Fruit fly (Drosophila melanogaster): ENCODE data around the gene CG15387.

CG15387 gene

DNA sequence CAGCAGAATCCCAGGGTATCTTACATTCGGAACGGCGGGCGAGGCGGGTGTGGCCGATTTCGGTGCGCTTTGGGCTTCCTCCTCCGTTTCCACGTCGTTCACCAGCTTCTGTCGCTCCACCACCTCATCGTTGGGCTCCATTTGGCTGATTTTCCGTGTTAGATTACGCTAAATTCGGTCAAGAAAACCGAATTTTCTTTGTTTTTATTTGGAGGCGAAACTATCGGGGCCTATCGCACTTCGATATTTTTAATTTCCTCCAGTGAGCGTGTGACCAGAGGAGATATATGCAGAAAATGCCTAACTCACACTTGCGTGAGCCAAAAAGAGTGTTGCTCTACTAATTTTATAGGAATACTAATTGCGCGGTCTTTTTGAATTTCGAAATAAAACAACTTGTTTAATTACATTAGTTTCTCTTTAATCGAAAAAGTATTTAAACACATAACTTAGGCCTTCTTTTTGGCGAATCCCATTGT lies 33.9 kb downstream of the CG15387 start, which contains the start of gene CG10874 (continued):
- TF ChIP-seq nmo (GFP tag; optimal IDR thresholded peaks at IDR 0.05), result peak; percentile 56
- TF ChIP-seq ase (GFP tag; IDR thresholded peaks at IDR 0.05), result no peak
- no peak for TF ChIP-seq ttk (GFP tag; IDR thresholded peaks at IDR 0.05)
- no peak for TF ChIP-seq ATbp (GFP tag; optimal IDR thresholded peaks at IDR 0.05)
- no peak for TF ChIP-seq klu (GFP tag; IDR thresholded peaks at IDR 0.05)
- TF ChIP-seq CG18476 (GFP tag; optimal IDR thresholded peaks at IDR 0.05), result no peak
- TF ChIP-seq CG13123 (GFP tag; optimal IDR thresholded peaks at IDR 0.05), result no peak
- no peak for TF ChIP-seq H2.0 (GFP tag; IDR thresholded peaks at IDR 0.05)
- no peak for TF ChIP-seq ind (GFP tag; optimal IDR thresholded peaks at IDR 0.05)
- TF ChIP-seq ro (GFP tag; IDR thresholded peaks at IDR 0.05), result no peak
- no peak for TF ChIP-seq trh (GFP tag; optimal IDR thresholded peaks at IDR 0.05)
- TF ChIP-seq CG15601 (tag; optimal IDR thresholded peaks at IDR 0.05), result peak; percentile 8
- peak; percentile 57 for TF ChIP-seq abd-A (tag; optimal IDR thresholded peaks at IDR 0.05)
- no peak for TF ChIP-seq CG8944 (GFP tag; optimal IDR thresholded peaks at IDR 0.05)
- no peak for TF ChIP-seq p53 (GFP tag; optimal IDR thresholded peaks at IDR 0.05)
- no peak for TF ChIP-seq Camta (GFP tag; optimal IDR thresholded peaks at IDR 0.05)
- TF ChIP-seq bab2 (GFP tag; optimal IDR thresholded peaks at IDR 0.05), result no peak
- no peak for TF ChIP-seq gcm (GFP tag; optimal IDR thresholded peaks at IDR 0.05)
- TF ChIP-seq dan (GFP tag; IDR thresholded peaks at IDR 0.05), result no peak
- TF ChIP-seq NK7.1 (GFP tag; optimal IDR thresholded peaks at IDR 0.05), result no peak
- no peak for TF ChIP-seq al (GFP tag; IDR thresholded peaks at IDR 0.05)
- no peak for TF ChIP-seq CG30403 (GFP tag; optimal IDR thresholded peaks at IDR 0.05)
- no peak for TF ChIP-seq Fer2 (tag; optimal IDR thresholded peaks at IDR 0.05)
- TF ChIP-seq CG8765 (GFP tag; IDR thresholded peaks at IDR 0.05), result no peak
- TF ChIP-seq Bgb (GFP tag; IDR thresholded peaks at IDR 0.05; ENCODE audit: partially characterized antibody), result no peak
- TF ChIP-seq hth (optimal IDR thresholded peaks at IDR 0.05), result no peak
- TF ChIP-seq CG7556 (GFP tag; optimal IDR thresholded peaks at IDR 0.05), result no peak
- TF ChIP-seq CG5180 (GFP tag; optimal IDR thresholded peaks at IDR 0.05), result no peak
- no peak for TF ChIP-seq prd (optimal IDR thresholded peaks at IDR 0.05)
- TF ChIP-seq prd (GFP tag; IDR thresholded peaks at IDR 0.05), result no peak
- no peak for TF ChIP-seq CG2120 (GFP tag; optimal IDR thresholded peaks at IDR 0.05)
- no peak for TF ChIP-seq Bteb2 (GFP tag; optimal IDR thresholded peaks at IDR 0.05)
- no peak for TF ChIP-seq Hsf (GFP tag; optimal IDR thresholded peaks at IDR 0.05)
- TF ChIP-seq Taf1 (GFP tag; IDR thresholded peaks at IDR 0.05), result no peak
- TF ChIP-seq NC2β (GFP tag; optimal IDR thresholded peaks at IDR 0.05), result no peak
- peak; percentile 10 for TF ChIP-seq CG11504 (tag; optimal IDR thresholded peaks at IDR 0.05)
- TF ChIP-seq pho (GFP tag; optimal IDR thresholded peaks at IDR 0.05), result no peak
- peak; percentile 98 for TF ChIP-seq gfzf (GFP tag; optimal IDR thresholded peaks at IDR 0.05)
- no peak for TF ChIP-seq mirr (GFP tag; optimal IDR thresholded peaks at IDR 0.05)
- TF ChIP-seq CG34422 (GFP tag; IDR thresholded peaks at IDR 0.05), result no peak
- no peak for TF ChIP-seq CG32532 (GFP tag; IDR thresholded peaks at IDR 0.05)
- TF ChIP-seq CG18764 (GFP tag; optimal IDR thresholded peaks at IDR 0.05), result peak; percentile 98
- no peak for TF ChIP-seq CG2202 (tag; optimal IDR thresholded peaks at IDR 0.05)
- no peak for TF ChIP-seq CG7928 (GFP tag; optimal IDR thresholded peaks at IDR 0.05)
- TF ChIP-seq cwo (GFP tag; optimal IDR thresholded peaks at IDR 0.05), result no peak
- TF ChIP-seq peb (GFP tag; IDR thresholded peaks at IDR 0.05), result no peak
- no peak for TF ChIP-seq otp (GFP tag; IDR thresholded peaks at IDR 0.05)
- no peak for TF ChIP-seq unpg (GFP tag; optimal IDR thresholded peaks at IDR 0.05)
- no peak for TF ChIP-seq dysf (GFP tag; IDR thresholded peaks at IDR 0.05)
- no peak for TF ChIP-seq CG14667 (GFP tag; IDR thresholded peaks at IDR 0.05)
- TF ChIP-seq CkIIα-i1 (GFP tag; IDR thresholded peaks at IDR 0.05), result no peak
- peak; percentile 71 for TF ChIP-seq Sry-δ (GFP tag; optimal IDR thresholded peaks at IDR 0.05)
- no peak for TF ChIP-seq ems (GFP tag; optimal IDR thresholded peaks at IDR 0.05)

All from whole organism, embryonic.